Worm (Caenorhabditis elegans) whole organism, L2 larva: ENCODE results near the gene gmn-1.

Experiments
- F13H6.1 ChIP-seq: sonication (generic microtip); optimal IDR thresholded peaks from 2 replicates; lab custom pipeline; 2016; ENCODE audit warnings: missing genetic modification characterization, missing compliant biosample characterization
- Y55F3AM.14 ChIP-seq: fragments of 200-800 bp; sonication (Bioruptor generic); optimal IDR thresholded peaks from 2 replicates; lab custom pipeline; 2018; ENCODE audit warnings: mild to moderate bottlenecking, missing genetic modification characterization, missing compliant biosample characterization
- ZK546.5 ChIP-seq: sonication (generic microtip); optimal IDR thresholded peaks from 2 replicates; lab custom pipeline; 2017; ENCODE audit warnings: missing biosample characterization, missing genetic modification characterization
- alr-1 ChIP-seq: fragments of 150-350 bp; optimal IDR thresholded peaks from 2 replicates; lab custom pipeline; 2014; ENCODE audit warnings: missing biosample characterization, missing genetic modification characterization
- aly-2 ChIP-seq: fragments of 150-350 bp; optimal IDR thresholded peaks from 2 replicates; lab custom pipeline; 2014; ENCODE audit warnings: missing biosample characterization, missing genetic modification characterization
- ama-1 ChIP-seq: fragments of 150-350 bp; optimal IDR thresholded peaks from 2 replicates; lab custom pipeline; 2018; ENCODE audit warnings: inconsistent platforms
- blmp-1 ChIP-seq: sonication (generic microtip); optimal IDR thresholded peaks from 2 replicates; lab custom pipeline; 2017; ENCODE audit warnings: missing genetic modification characterization, mild to moderate bottlenecking, missing compliant biosample characterization, antibody characterized with exemption, moderate library complexity; ENCODE audit not compliant: insufficient read depth
- ceh-16 ChIP-seq: fragments of 150-350 bp; optimal IDR thresholded peaks from 2 replicates; lab custom pipeline; 2014; ENCODE audit warnings: missing biosample characterization, missing genetic modification characterization
- crh-2 ChIP-seq: sonication (generic microtip); optimal IDR thresholded peaks from 2 replicates; lab custom pipeline; 2017; ENCODE audit warnings: missing biosample characterization, missing genetic modification characterization
- dmd-4 ChIP-seq: sonication (generic microtip); optimal IDR thresholded peaks from 2 replicates; lab custom pipeline; 2017; ENCODE audit warnings: missing biosample characterization, missing genetic modification characterization
- egl-27 ChIP-seq: sonication (generic microtip); optimal IDR thresholded peaks from 3 replicates; lab custom pipeline; 2017; ENCODE audit warnings: missing biosample characterization, missing genetic modification reagents, missing genetic modification characterization
- elt-3 ChIP-seq: sonication (generic microtip); optimal IDR thresholded peaks from 2 replicates; lab custom pipeline; 2017; ENCODE audit warnings: missing biosample characterization, missing genetic modification characterization
- fos-1 ChIP-seq: fragments of 150-350 bp; optimal IDR thresholded peaks from 2 replicates; lab custom pipeline; 2014; ENCODE audit warnings: missing biosample characterization, missing genetic modification characterization
- gmeb-1 ChIP-seq: fragments of 150-350 bp; optimal IDR thresholded peaks from 2 replicates; lab custom pipeline; 2014; ENCODE audit warnings: missing biosample characterization, missing genetic modification characterization
- lin-11 ChIP-seq: fragments of 150-350 bp; sonication (generic microtip); optimal IDR thresholded peaks from 2 replicates; lab custom pipeline; 2014; ENCODE audit warnings: missing biosample characterization, missing genetic modification characterization, inconsistent platforms, mixed read lengths
- lin-13 ChIP-seq: fragments of 150-350 bp; optimal IDR thresholded peaks from 2 replicates; lab custom pipeline; 2014; ENCODE audit warnings: missing biosample characterization, missing genetic modification reagents, missing genetic modification characterization
- lin-39 ChIP-seq: fragments of 150-350 bp; optimal IDR thresholded peaks from 2 replicates; lab custom pipeline; 2014; ENCODE audit warnings: missing biosample characterization, missing genetic modification reagents, missing genetic modification characterization
- lsy-2 ChIP-seq, 2 experiments: fragments of 150-350 bp in 1 of 2; sonication (generic microtip) in 1 of 2; optimal IDR thresholded peaks; 2 replicates each; lab custom pipeline; 2014 to 2017; ENCODE audit warnings: missing biosample characterization in 2 of 2, missing genetic modification characterization in 2 of 2
- mbf-1 ChIP-seq: sonication (generic microtip); optimal IDR thresholded peaks from 2 replicates; lab custom pipeline; 2017; ENCODE audit warnings: missing biosample characterization, missing genetic modification characterization
- mdl-1 ChIP-seq, 2 experiments: fragments of 150-350 bp in 1 of 2; sonication (generic microtip) in 1 of 2; optimal IDR thresholded peaks; 2 replicates each; lab custom pipeline; 2017; ENCODE audit warnings: missing biosample characterization in 2 of 2, missing genetic modification characterization in 2 of 2
- nhr-10 ChIP-seq: sonication (generic microtip); optimal IDR thresholded peaks from 2 replicates; lab custom pipeline; 2017; ENCODE audit warnings: missing biosample characterization, missing genetic modification characterization
- nhr-11 ChIP-seq: fragments of 150-350 bp; optimal IDR thresholded peaks from 2 replicates; lab custom pipeline; 2014; ENCODE audit warnings: missing biosample characterization, missing genetic modification characterization
- nhr-12 ChIP-seq: fragments of 150-350 bp; optimal IDR thresholded peaks from 2 replicates; lab custom pipeline; 2014; ENCODE audit warnings: missing biosample characterization, missing genetic modification characterization
- nhr-129 ChIP-seq: fragments of 150-350 bp; optimal IDR thresholded peaks from 2 replicates; lab custom pipeline; 2014; ENCODE audit warnings: missing biosample characterization, missing genetic modification characterization
- nhr-23 ChIP-seq: fragments of 150-350 bp; optimal IDR thresholded peaks from 2 replicates; lab custom pipeline; 2014; ENCODE audit warnings: missing biosample characterization, missing genetic modification reagents, missing genetic modification characterization
- nhr-25 ChIP-seq: fragments of 150-350 bp; sonication (generic microtip); optimal IDR thresholded peaks from 3 replicates; lab custom pipeline; 2014; ENCODE audit warnings: missing biosample characterization, missing genetic modification characterization
- nhr-6 ChIP-seq: fragments of 150-350 bp; optimal IDR thresholded peaks from 2 replicates; lab custom pipeline; 2014; ENCODE audit warnings: missing biosample characterization, missing genetic modification characterization
- nhr-77 ChIP-seq: fragments of 150-350 bp; optimal IDR thresholded peaks from 2 replicates; lab custom pipeline; 2014; ENCODE audit warnings: missing biosample characterization, missing genetic modification characterization
- peb-1 ChIP-seq: fragments of 150-350 bp; optimal IDR thresholded peaks from 2 replicates; lab custom pipeline; 2014; ENCODE audit warnings: missing biosample characterization, missing genetic modification characterization
- sem-4 ChIP-seq: fragments of 150-350 bp; optimal IDR thresholded peaks from 2 replicates; lab custom pipeline; 2014; ENCODE audit warnings: missing biosample characterization, missing genetic modification reagents, missing genetic modification characterization
- skn-1 ChIP-seq: sonication (generic microtip); optimal IDR thresholded peaks from 2 replicates; lab custom pipeline; 2017; ENCODE audit warnings: missing biosample characterization, missing genetic modification characterization
- sma-3 ChIP-seq: sonication (generic microtip); optimal IDR thresholded peaks from 2 replicates; lab custom pipeline; 2016; ENCODE audit warnings: missing genetic modification reagents, missing genetic modification characterization, missing compliant biosample characterization
- sma-9 ChIP-seq, 2 experiments: fragments of 150-350 bp in 1 of 2; sonication (generic microtip) in 1 of 2; optimal IDR thresholded peaks; 2 replicates each; lab custom pipeline; 2014 to 2016; ENCODE audit warnings: missing genetic modification characterization in 2 of 2, mild to moderate bottlenecking in 1 of 2, missing biosample characterization in 1 of 2, missing compliant biosample characterization in 1 of 2, missing genetic modification reagents in 1 of 2, moderate library complexity in 1 of 2
- snpc-4 ChIP-seq: fragments of 150-350 bp; optimal IDR thresholded peaks from 2 replicates; lab custom pipeline; 2014; ENCODE audit warnings: missing biosample characterization, missing genetic modification characterization
- unc-39 ChIP-seq: fragments of 150-350 bp; optimal IDR thresholded peaks from 2 replicates; lab custom pipeline; 2014; ENCODE audit warnings: missing biosample characterization, missing genetic modification characterization
- unc-55 ChIP-seq: fragments of 150-350 bp; sonication (generic microtip); optimal IDR thresholded peaks from 3 replicates; lab custom pipeline; 2014; ENCODE audit warnings: missing biosample characterization, missing genetic modification reagents, missing genetic modification characterization
- unc-62 ChIP-seq: fragments of 150-350 bp; optimal IDR thresholded peaks from 2 replicates; lab custom pipeline; 2014; ENCODE audit warnings: missing biosample characterization, missing genetic modification reagents, missing genetic modification characterization
- zag-1 ChIP-seq: fragments of 150-350 bp; optimal IDR thresholded peaks from 2 replicates; lab custom pipeline; 2014; ENCODE audit warnings: missing biosample characterization, missing genetic modification characterization
- ztf-1 ChIP-seq: fragments of 200-800 bp; sonication (Bioruptor generic); conservative IDR thresholded peaks from 2 replicates; pipeline ENCODE4 v1.3.6; 2022; ENCODE audit warnings: missing genetic modification characterization, missing compliant biosample characterization
- ztf-11 ChIP-seq: sonication (generic microtip); optimal IDR thresholded peaks from 2 replicates; lab custom pipeline; 2017; ENCODE audit warnings: missing biosample characterization, missing genetic modification characterization
- ztf-4 ChIP-seq: fragments of 150-350 bp; optimal IDR thresholded peaks from 2 replicates; lab custom pipeline; 2014; ENCODE audit warnings: missing biosample characterization, missing genetic modification characterization

The gmn-1 gene

ce11 chrIII:12260413-12260812 lies 35.3 kb upstream of the gmn-1 start:
- TF ChIP-seq nhr-12 (no peak), lin-11 (tag; lab: Kevin White, UChicago) (no peak), gmeb-1 (tag; lab: Kevin White, UChicago) (no peak), ama-1 (no peak), unc-39 (tag; lab: Kevin White, UChicago) (no peak), lin-13 (no peak), mbf-1 (tag; lab: Kevin White, UChicago) (no peak), peb-1 (tag; lab: Kevin White, UChicago) (no peak)

- no peak for TF ChIP-seq ama-1
- no peak for TF ChIP-seq unc-55 (GFP tag; lab: Kevin White, UChicago)
- TF ChIP-seq ztf-11 (tag; lab: Kevin White, UChicago): no peak
- no peak for TF ChIP-seq sma-9 (GFP tag; optimal IDR thresholded peaks at IDR 0.05; lab: Kevin White, UChicago)
- TF ChIP-seq sma-9 (tag; optimal IDR thresholded peaks at IDR 0.05; lab: Kevin White, UChicago): no peak
- no peak for TF ChIP-seq nhr-129 (tag; lab: Kevin White, UChicago)
- no peak for TF ChIP-seq unc-62 (GFP tag; lab: Kevin White, UChicago)
- no peak for TF ChIP-seq aly-2 (tag; lab: Kevin White, UChicago)
- TF ChIP-seq F13H6.1 (tag; lab: Kevin White, UChicago): no peak
- TF ChIP-seq mbf-1 (tag; lab: Kevin White, UChicago): no peak
- no peak for TF ChIP-seq mdl-1 (tag; optimal IDR thresholded peaks at IDR 0.05; lab: Kevin White, UChicago)
- no peak for TF ChIP-seq egl-27 (tag; lab: Kevin White, UChicago)
- TF ChIP-seq dmd-4 (tag; lab: Kevin White, UChicago): no peak
- TF ChIP-seq gmeb-1 (tag; lab: Kevin White, UChicago): no peak
- no peak for TF ChIP-seq zag-1 (tag; lab: Kevin White, UChicago)
- no peak for TF ChIP-seq nhr-12
- TF ChIP-seq elt-3 (tag; lab: Kevin White, UChicago): no peak
- TF ChIP-seq unc-39 (tag; lab: Kevin White, UChicago): no peak
- no peak for TF ChIP-seq nhr-25 (tag; lab: Kevin White, UChicago)
- TF ChIP-seq, all 48 proteins: peak for 0
These were observed 34.7 kb upstream of the gmn-1 start for ce11 chrIII:12259793-12260192.

ce11 chrIII:12253342-12253741 lies 28.2 kb upstream of the gmn-1 start:
- TF ChIP-seq zag-1 (tag; lab: Kevin White, UChicago): no peak
- TF ChIP-seq, all 48 proteins: peak for 0

ce11 chrIII:12251178-12251577 lies 26.0 kb upstream of the gmn-1 start:
- no peak for TF ChIP-seq nhr-23 (tag; lab: Kevin White, UChicago)
- no peak for TF ChIP-seq ztf-4 (tag; lab: Kevin White, UChicago)
- TF ChIP-seq lin-39 (tag; lab: Kevin White, UChicago): no peak
- no peak for TF ChIP-seq alr-1
- no peak for TF ChIP-seq lin-13
- no peak for TF ChIP-seq egl-27 (tag; lab: Kevin White, UChicago)
- TF ChIP-seq fos-1 (tag; lab: Kevin White, UChicago): no peak
- TF ChIP-seq nhr-6 (tag; lab: Kevin White, UChicago): no peak
- TF ChIP-seq Y55F3AM.14: no peak
- TF ChIP-seq ZK546.5 (tag; lab: Kevin White, UChicago): no peak
- no peak for TF ChIP-seq nhr-77
- TF ChIP-seq unc-62 (GFP tag; lab: Kevin White, UChicago): no peak
- TF ChIP-seq lsy-2 (tag; optimal IDR thresholded peaks at IDR 0.05; lab: Kevin White, UChicago): no peak
- no peak for TF ChIP-seq ceh-16 (tag; lab: Kevin White, UChicago)
- TF ChIP-seq sem-4 (tag; lab: Kevin White, UChicago): no peak
- no peak for TF ChIP-seq ztf-1 (GFP tag; lab: Robert Waterston, UW)

- TF ChIP-seq sem-4 (tag; lab: Kevin White, UChicago) (peak; percentile 99), sma-9 (GFP tag; optimal IDR thresholded peaks at IDR 0.05; lab: Kevin White, UChicago) (peak; percentile 79), sma-9 (tag; optimal IDR thresholded peaks at IDR 0.05; lab: Kevin White, UChicago) (no peak), blmp-1 (tag; lab: Kevin White, UChicago) (peak; percentile 65), elt-3 (tag; lab: Kevin White, UChicago) (no peak), ceh-16 (tag; lab: Kevin White, UChicago) (peak; percentile 77), F13H6.1 (tag; lab: Kevin White, UChicago) (peak; percentile 94), zag-1 (tag; lab: Kevin White, UChicago) (peak; percentile 84), nhr-11 (peak; percentile 74), snpc-4 (peak; percentile 100), fos-1 (tag; lab: Kevin White, UChicago) (peak; percentile 96), lin-13 (peak; percentile 96), nhr-23 (tag; lab: Kevin White, UChicago) (no peak), crh-2 (tag; lab: Kevin White, UChicago) (peak; percentile 99), Y55F3AM.14 (peak; percentile 86), sma-3 (peak; percentile 98), ztf-4 (tag; lab: Kevin White, UChicago) (peak; percentile 90), nhr-10 (tag; lab: Kevin White, UChicago) (peak; percentile 89), nhr-77 (peak; percentile 84), alr-1 (no peak), dmd-4 (tag; lab: Kevin White, UChicago) (peak; percentile 48), mbf-1 (tag; lab: Kevin White, UChicago) (no peak), skn-1 (peak; percentile 24), ZK546.5 (tag; lab: Kevin White, UChicago) (peak; percentile 32), aly-2 (tag; lab: Kevin White, UChicago) (peak; percentile 38)
These were observed 25.1 kb upstream of the gmn-1 start, which contains the start of the genes tim-1 and Y75B8A.23 for ce11 chrIII:12250114-12250792. tim-1 (minus strand) TSS chrIII:12250164. Y75B8A.23 (plus strand) TSS chrIII:12250660.
